Worm (Caenorhabditis elegans): ENCODE data around the gene zchc-1A.

The zchc-1A gene

DNA sequence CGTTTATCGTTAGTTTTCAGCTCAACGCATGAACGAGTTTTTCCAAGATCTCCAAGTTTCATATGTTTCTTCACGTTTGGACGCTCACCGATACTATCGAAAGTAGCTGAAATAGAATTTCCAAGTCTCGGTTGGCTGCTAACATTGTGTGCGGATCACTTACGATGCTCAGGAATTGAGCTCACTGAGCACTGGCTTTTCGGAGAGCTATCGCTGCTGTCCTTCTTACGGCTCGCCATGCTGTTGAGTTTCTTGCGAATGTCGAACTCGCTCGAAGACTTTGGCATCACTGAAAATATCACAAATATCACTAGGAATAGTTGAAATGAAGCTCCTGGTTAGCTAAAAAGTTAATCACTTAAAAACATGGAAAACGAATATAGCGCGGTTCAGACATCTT, 22.3 kb upstream of the zchc-1A start:
- TF ChIP-seq nhr-11 (tag; optimal IDR thresholded peaks at IDR 0.05) (no peak), ref-2 (tag; optimal IDR thresholded peaks at IDR 0.05) (no peak), mec-3 (tag; optimal IDR thresholded peaks at IDR 0.05; ENCODE audit: borderline replicate concordance) (no peak), tbx-7 (tag; optimal IDR thresholded peaks at IDR 0.05) (no peak), ceh-31 (tag; optimal IDR thresholded peaks at IDR 0.05) (no peak), unc-42 (tag; optimal IDR thresholded peaks at IDR 0.05) (no peak)

DNA sequence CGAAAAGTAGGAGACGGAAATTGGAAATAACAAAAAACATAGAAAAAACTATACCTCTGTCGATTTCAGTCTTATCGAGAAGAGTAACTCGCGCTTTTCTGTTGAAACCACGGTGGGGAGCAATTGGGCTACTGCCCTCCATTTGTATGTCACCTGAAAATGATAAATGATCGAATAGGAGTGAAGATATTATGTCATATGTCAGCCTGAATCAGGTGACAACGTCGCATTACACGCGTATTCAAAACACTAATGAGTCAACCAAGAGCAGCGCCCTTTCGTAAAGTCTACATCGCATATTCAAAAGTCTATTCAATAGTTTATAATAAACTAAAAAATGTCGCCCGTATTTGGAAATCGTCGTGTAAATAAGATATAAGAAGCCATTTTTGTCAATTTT, 21.2 kb upstream of the zchc-1A start:
- no peak for TF ChIP-seq hlh-15 (tag; optimal IDR thresholded peaks at IDR 0.05)

DNA sequence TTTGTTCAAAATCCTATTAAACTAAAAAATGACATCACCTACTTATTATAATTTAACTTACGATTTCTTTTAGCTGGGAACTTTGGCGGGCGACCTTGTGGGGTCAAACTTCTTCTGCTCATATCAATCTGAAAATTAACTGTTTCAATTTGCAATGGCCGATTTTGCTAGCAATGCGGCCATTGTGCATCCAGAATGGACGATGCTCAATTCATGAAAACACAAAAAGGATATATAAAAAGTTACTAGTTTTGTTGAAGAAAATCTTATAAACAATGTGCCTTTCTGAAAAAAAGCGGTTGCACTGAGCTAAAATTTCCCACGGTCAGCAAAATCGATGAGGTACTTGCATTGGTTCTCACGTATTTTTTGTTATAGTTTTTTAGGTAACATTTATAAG, 19.9 kb upstream of the zchc-1A start, which contains the start of gene C31H2.3:
Gene C31H2.3, minus strand, starts transcription at position 101 of the 400 bp plus-strand sequence.
- TF ChIP-seq ama-1 (optimal IDR thresholded peaks at IDR 0.05) (no peak), pha-2 (tag; optimal IDR thresholded peaks at IDR 0.05) (no peak), mec-3 (tag; optimal IDR thresholded peaks at IDR 0.05; ENCODE audit: borderline replicate concordance) (no peak), che-1 (tag; optimal IDR thresholded peaks at IDR 0.05) (no peak), hlh-8 (tag; optimal IDR thresholded peaks at IDR 0.05) (no peak), sdc-2 (tag; optimal IDR thresholded peaks at IDR 0.05) (no peak), sox-4 (tag; optimal IDR thresholded peaks at IDR 0.05) (no peak), ceh-22 (tag; optimal IDR thresholded peaks at IDR 0.05) (no peak), fax-1 (tag; optimal IDR thresholded peaks at IDR 0.05) (no peak), F13H6.1 (tag; optimal IDR thresholded peaks at IDR 0.05) (no peak), ceh-18 (tag; optimal IDR thresholded peaks at IDR 0.05) (no peak), Y22D7AL.16 (tag; optimal IDR thresholded peaks at IDR 0.05) (no peak), gmeb-2 (tag; optimal IDR thresholded peaks at IDR 0.05) (no peak), pat-9 (tag; optimal IDR thresholded peaks at IDR 0.05) (no peak), sox-2 (GFP tag; IDR thresholded peaks at IDR 0.05) (no peak), pqm-1 (tag; optimal IDR thresholded peaks at IDR 0.05) (no peak), zip-5 (tag; optimal IDR thresholded peaks at IDR 0.05) (no peak)

DNA sequence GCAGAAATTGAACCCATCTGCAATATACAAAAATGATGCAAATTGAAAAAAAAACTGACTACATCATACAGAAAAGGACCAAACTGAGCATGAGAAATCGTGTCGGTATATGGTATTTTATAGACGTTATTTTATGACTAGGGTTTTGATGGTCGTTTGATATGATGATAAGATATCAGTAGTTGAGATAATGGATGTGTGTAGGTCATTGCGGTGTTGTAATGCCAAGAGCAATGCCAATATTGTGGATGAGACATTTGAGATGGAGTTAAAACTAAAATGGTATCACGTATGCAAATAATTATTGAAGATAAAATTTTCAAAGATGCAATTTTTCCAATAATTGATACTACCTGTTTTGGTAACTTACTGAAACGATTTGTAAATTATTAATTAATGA, 14.5 kb upstream of the zchc-1A start, which contains the start of gene C31H2.4:
Gene C31H2.4, minus strand, starts transcription at position 19 of the 400 bp plus-strand sequence.
- TF ChIP-seq ceh-22 (tag; optimal IDR thresholded peaks at IDR 0.05) (no peak), nfya-1 (tag; optimal IDR thresholded peaks at IDR 0.05) (no peak), ceh-6 (GFP tag; optimal IDR thresholded peaks at IDR 0.05) (no peak), elt-2 (tag; optimal IDR thresholded peaks at IDR 0.05) (peak; percentile 79), C08G9.2 (tag; optimal IDR thresholded peaks at IDR 0.05) (no peak), pros-1 (tag; optimal IDR thresholded peaks at IDR 0.05) (no peak), pax-1 (tag; optimal IDR thresholded peaks at IDR 0.05) (no peak)

DNA sequence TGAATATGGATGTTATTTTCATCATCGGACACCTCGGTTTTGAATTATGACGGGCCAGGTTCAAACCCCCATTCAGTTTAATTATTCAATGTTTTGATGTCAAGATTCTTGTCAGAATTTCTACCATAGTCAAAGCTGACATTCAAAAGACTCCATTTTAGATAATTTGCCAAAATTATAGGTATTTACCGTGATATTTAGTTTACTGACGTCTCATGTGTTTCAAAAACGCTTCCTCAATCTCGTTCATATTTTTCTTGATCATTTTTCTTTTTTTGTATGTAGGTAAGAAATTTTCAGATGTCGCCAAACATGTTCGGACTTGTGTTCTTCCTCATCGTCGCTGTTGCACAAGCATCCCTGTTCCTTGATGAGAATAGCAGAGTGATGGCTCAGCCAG, 11.4 kb upstream of the zchc-1A start, which contains the start of gene EGAP5.1:
Gene EGAP5.1, plus strand, starts transcription at position 301 of the 400 bp plus-strand sequence.
- TF ChIP-seq ceh-14 (tag; optimal IDR thresholded peaks at IDR 0.05) (no peak), sdc-2 (tag; optimal IDR thresholded peaks at IDR 0.05) (no peak), zip-5 (tag; optimal IDR thresholded peaks at IDR 0.05) (no peak), elt-2 (tag; optimal IDR thresholded peaks at IDR 0.05) (no peak), ceh-34 (tag; optimal IDR thresholded peaks at IDR 0.05) (no peak)

DNA sequence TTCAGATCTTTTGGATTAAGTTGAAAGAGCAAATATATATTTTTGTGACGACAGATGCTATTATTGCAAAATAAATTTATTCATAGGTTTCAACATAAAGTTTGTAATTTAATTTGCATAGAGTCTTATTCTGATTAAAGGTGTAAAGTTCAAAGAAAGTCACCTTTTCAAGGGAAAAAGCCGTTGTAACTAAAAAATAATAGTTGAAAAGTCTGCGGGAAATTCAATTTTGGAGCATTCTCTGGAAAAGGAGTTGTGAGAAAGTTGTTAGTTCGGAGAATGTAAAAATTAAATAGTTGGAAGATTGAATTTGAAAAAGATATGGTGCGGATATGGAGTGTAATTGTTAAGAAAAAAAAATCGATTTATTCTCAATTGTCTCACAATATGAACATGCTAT, 10.1 kb upstream of the zchc-1A start:
- TF ChIP-seq ceh-45 (GFP tag; IDR thresholded peaks at IDR 0.05), result no peak
- no peak for TF ChIP-seq C08G9.2 (tag; optimal IDR thresholded peaks at IDR 0.05)
- no peak for TF ChIP-seq ceh-24 (tag; optimal IDR thresholded peaks at IDR 0.05)
- TF ChIP-seq pag-3 (tag; optimal IDR thresholded peaks at IDR 0.05; ENCODE audit: borderline replicate concordance), result no peak
- TF ChIP-seq pros-1 (tag; optimal IDR thresholded peaks at IDR 0.05), result no peak
- TF ChIP-seq dve-1 (tag; optimal IDR thresholded peaks at IDR 0.05), result no peak
- TF ChIP-seq mec-3 (tag; optimal IDR thresholded peaks at IDR 0.05; ENCODE audit: borderline replicate concordance), result no peak
- no peak for TF ChIP-seq tbx-2 (tag; optimal IDR thresholded peaks at IDR 0.05)
- TF ChIP-seq gmeb-2 (tag; optimal IDR thresholded peaks at IDR 0.05), result no peak
- TF ChIP-seq unc-55 (GFP tag; optimal IDR thresholded peaks at IDR 0.05), result no peak
- no peak for TF ChIP-seq syd-9 (tag; optimal IDR thresholded peaks at IDR 0.05)
- TF ChIP-seq eyg-1 (tag; optimal IDR thresholded peaks at IDR 0.05), result no peak
- no peak for TF ChIP-seq che-1 (tag; optimal IDR thresholded peaks at IDR 0.05)
- no peak for TF ChIP-seq C38D4.7 (GFP tag; optimal IDR thresholded peaks at IDR 0.05)
- no peak for TF ChIP-seq ceh-2 (tag; optimal IDR thresholded peaks at IDR 0.05)
- TF ChIP-seq nhr-11 (tag; optimal IDR thresholded peaks at IDR 0.05), result no peak
- TF ChIP-seq ceh-34 (tag; optimal IDR thresholded peaks at IDR 0.05), result no peak
- no peak for TF ChIP-seq Y22D7AL.16 (tag; optimal IDR thresholded peaks at IDR 0.05)
- no peak for TF ChIP-seq sox-4 (tag; optimal IDR thresholded peaks at IDR 0.05)

Measured in whole organism, late embryonic.